Fruit fly (Drosophila melanogaster): ENCODE results near the gene Ent1.
A peak's percentile ranks its signal among the peaks of the same experiment; 100 is the strongest.

Gene Ent1

dm6 chr2L:368398-369008 is 10.8 kb upstream of the Ent1 start:
- TF ChIP-seq sens (GFP tag) = peak; percentile 72
- TF ChIP-seq odd (GFP tag; optimal IDR thresholded peaks at IDR 0.05) = no peak
- TF ChIP-seq Vsx1 (GFP tag; optimal IDR thresholded peaks at IDR 0.05) = peak; percentile 5
- TF ChIP-seq CG10979 (tag; optimal IDR thresholded peaks at IDR 0.05) = peak; percentile 28
- peak; percentile 14 to 28 for TF ChIP-seq Trl (optimal IDR thresholded peaks at IDR 0.05)
- TF ChIP-seq Trl (GFP tag; optimal IDR thresholded peaks at IDR 0.05) = no peak
- no peak for TF ChIP-seq fru (optimal IDR thresholded peaks at IDR 0.05)
- TF ChIP-seq Nf-YC (tag; optimal IDR thresholded peaks at IDR 0.05) = peak; percentile 96
- TF ChIP-seq CG17361 (GFP tag; IDR thresholded peaks at IDR 0.05) = no peak
- TF ChIP-seq CG2116 (GFP tag; optimal IDR thresholded peaks at IDR 0.05) = no peak
- peak; percentile 88 for TF ChIP-seq D19A (tag; optimal IDR thresholded peaks at IDR 0.05)
- peak; percentile 56; the same call in 1 of the 2 replicates for TF ChIP-seq vvl (GFP tag; IDR thresholded peaks at IDR 0.05)
- TF ChIP-seq CG4360 (GFP tag; IDR thresholded peaks at IDR 0.05) = peak; percentile 93
- peak; percentile 69 for TF ChIP-seq cg (GFP tag; optimal IDR thresholded peaks at IDR 0.05)
- TF ChIP-seq Nf-YB (GFP tag; optimal IDR thresholded peaks at IDR 0.05) = peak; percentile 96
- TF ChIP-seq bsh (GFP tag; optimal IDR thresholded peaks at IDR 0.05) = peak in 1 of 2 experiments; percentile 4
- TF ChIP-seq CG18262 (tag; optimal IDR thresholded peaks at IDR 0.05) = peak; percentile 13
- peak; percentile 10 for TF ChIP-seq nmo (GFP tag; optimal IDR thresholded peaks at IDR 0.05)
- no peak for TF ChIP-seq CG14710 (tag; optimal IDR thresholded peaks at IDR 0.05)
- TF ChIP-seq lola (GFP tag; optimal IDR thresholded peaks at IDR 0.05) = peak in 1 of 3 experiments; percentile 1
- peak; percentile 26 for TF ChIP-seq gem (tag; optimal IDR thresholded peaks at IDR 0.05)

dm6 chr2L:366876-367275 is 9.2 kb upstream of the Ent1 start:
- TF ChIP-seq Awh (GFP tag; IDR thresholded peaks at IDR 0.05) (peak; percentile 62), B-H1 (GFP tag; IDR thresholded peaks at IDR 0.05) (no peak), Blimp-1 (GFP tag; optimal IDR thresholded peaks at IDR 0.05) (no peak), Stat92E (GFP tag; optimal IDR thresholded peaks at IDR 0.05) (no peak), ftz-f1 (GFP tag; optimal IDR thresholded peaks at IDR 0.05) (no peak), CG15269 (tag; optimal IDR thresholded peaks at IDR 0.05) (no peak), H2.0 (GFP tag; IDR thresholded peaks at IDR 0.05) (no peak), repo (GFP tag; optimal IDR thresholded peaks at IDR 0.05) (no peak), vvl (GFP tag; IDR thresholded peaks at IDR 0.05) (peak; percentile 72), CG6854 (GFP tag; optimal IDR thresholded peaks at IDR 0.05) (no peak)

- peak; percentile 8 for TF ChIP-seq twi (tag; optimal IDR thresholded peaks at IDR 0.05)
- TF ChIP-seq ewg (GFP tag; optimal IDR thresholded peaks at IDR 0.05) = no peak
- TF ChIP-seq CG15479 (GFP tag; optimal IDR thresholded peaks at IDR 0.05) = peak; percentile 90
- TF ChIP-seq tll (GFP tag; optimal IDR thresholded peaks at IDR 0.05) = peak in 1 of 2 experiments; percentile 83
Measured at dm6 chr2L:356234-356633, 1.4 kb downstream of the Ent1 start.

dm6 chr2L:347604-348003 is 10.1 kb downstream of the Ent1 start:
- TF ChIP-seq Doc3 (GFP tag; IDR thresholded peaks at IDR 0.05; ENCODE audit: partially characterized antibody) (no peak), CG11695 (GFP tag; IDR thresholded peaks at IDR 0.05) (no peak), CG9932 (GFP tag; IDR thresholded peaks at IDR 0.05) (no peak), CG6654 (GFP tag; optimal IDR thresholded peaks at IDR 0.05) (peak; percentile 60), CG1529 (GFP tag; optimal IDR thresholded peaks at IDR 0.05) (peak; percentile 88)

All from whole organism, embryonic.